Worm (Caenorhabditis elegans): ENCODE measurements around the gene str-35.

DNA sequence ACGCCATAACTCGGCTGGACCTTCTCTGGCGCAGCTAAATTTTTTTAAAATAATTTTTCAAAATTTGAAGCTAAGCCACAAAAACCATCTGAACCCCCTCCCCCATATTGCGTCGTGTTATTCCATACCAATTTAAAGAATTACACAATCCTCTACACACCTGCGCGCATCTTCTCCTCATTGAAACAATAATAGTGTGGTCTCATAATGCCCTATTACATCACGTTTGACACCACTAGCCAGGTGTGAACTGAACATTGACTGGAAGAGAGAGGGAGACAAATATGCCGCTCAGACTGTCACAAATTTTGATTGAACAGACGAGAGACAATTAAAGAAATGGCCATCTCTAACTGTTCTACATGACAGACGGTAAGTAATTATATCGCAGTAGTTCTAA lies 50.9 kb downstream of the str-35 start:
- TF ChIP-seq aptf-2 (GFP tag; conservative IDR thresholded peaks at IDR 0.05) = no peak
- no peak for TF ChIP-seq die-1 (tag; optimal IDR thresholded peaks at IDR 0.05)
- no peak for TF ChIP-seq C06A6.2 (GFP tag; conservative IDR thresholded peaks at IDR 0.05)
- TF ChIP-seq snpc-1.1 (tag; optimal IDR thresholded peaks at IDR 0.05; ENCODE audit: insufficient read depth) = no peak

All from whole organism, young adult.